Worm (Caenorhabditis elegans): ENCODE results near the gene hum-6.
A peak's percentile ranks its signal among the peaks of the same experiment; 100 is the strongest.

Gene hum-6

DNA sequence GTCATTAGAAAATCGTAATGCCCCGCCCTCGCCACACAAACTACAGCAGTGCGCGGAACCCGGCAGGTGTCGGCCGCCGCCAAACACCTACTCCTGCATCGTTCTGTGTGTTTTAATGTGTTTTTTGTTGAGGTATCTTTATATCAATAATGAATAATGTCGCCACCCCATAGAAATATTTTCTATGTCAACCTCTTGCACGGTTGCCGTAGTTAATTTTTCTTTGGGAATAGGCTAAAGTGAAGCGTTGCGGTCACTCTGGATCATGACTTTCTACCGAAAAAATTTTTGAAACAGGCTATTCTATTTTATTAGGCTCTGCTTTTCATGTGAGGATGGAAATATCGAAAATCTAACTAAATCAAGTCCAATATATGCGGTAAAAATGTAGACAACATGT, 26.0 kb downstream of the hum-6 start:
- TF ChIP-seq hlh-26 (GFP tag; conservative IDR thresholded peaks at IDR 0.05) (no peak), athp-1 (tag; optimal IDR thresholded peaks at IDR 0.05) (no peak), pbrm-1 (GFP tag; IDR thresholded peaks at IDR 0.05) (peak; percentile 64), Y79H2A.3 (GFP tag; conservative IDR thresholded peaks at IDR 0.05) (no peak), dpff-1 (tag; optimal IDR thresholded peaks at IDR 0.05) (no peak), hrde-1 (tag; optimal IDR thresholded peaks at IDR 0.05; ENCODE audit: borderline replicate concordance) (peak; percentile 39), tbp1 (GFP tag; optimal IDR thresholded peaks at IDR 0.05) (peak; percentile 64), ztf-18 (tag; optimal IDR thresholded peaks at IDR 0.05) (peak; percentile 22), let-607 (tag; optimal IDR thresholded peaks at IDR 0.05) (no peak), Y53G8AR.9 (GFP tag; conservative IDR thresholded peaks at IDR 0.05) (0 out of 2 replicates have a peak, but pooled peaks have one; percentile 44), rcor-1 (GFP tag; IDR thresholded peaks at IDR 0.05) (peak; percentile 68), ama-1 (optimal IDR thresholded peaks at IDR 0.05) (peak; percentile 77), ama-1 (GFP tag; optimal IDR thresholded peaks at IDR 0.05) (no peak), tlf-1 (GFP tag; optimal IDR thresholded peaks at IDR 0.05) (no peak), somi-1 (GFP tag; optimal IDR thresholded peaks at IDR 0.05) (no peak), attf-6 (GFP tag; IDR thresholded peaks at IDR 0.05) (peak; percentile 88), him-1 (tag; optimal IDR thresholded peaks at IDR 0.05) (peak; percentile 95), lin-40 (tag; optimal IDR thresholded peaks at IDR 0.05) (no peak), D2030.7 (GFP tag; IDR thresholded peaks at IDR 0.05) (peak; percentile 75), hsf-1 (GFP tag; IDR thresholded peaks at IDR 0.05) (peak; percentile 61; the same call in 1 of the 2 replicates), nhr-90 (tag; optimal IDR thresholded peaks at IDR 0.05) (no peak), snpc-4 (GFP tag; optimal IDR thresholded peaks at IDR 0.05) (peak; percentile 98), snpc-4 (tag; optimal IDR thresholded peaks at IDR 0.05) (peak; percentile 94 to 99 (median 98)), ccch-3 (GFP tag; optimal IDR thresholded peaks at IDR 0.05) (no peak), Y56A3A.18 (GFP tag; IDR thresholded peaks at IDR 0.05) (peak; percentile 9; the same call in 1 of the 2 replicates), snpc-1.3 (tag; optimal IDR thresholded peaks at IDR 0.05; ENCODE audit: insufficient read depth) (peak; percentile 95), ztf-25 (GFP tag; IDR thresholded peaks at IDR 0.05) (no peak), pha-4 (tag; optimal IDR thresholded peaks at IDR 0.05) (no peak), rpc-1 (optimal IDR thresholded peaks at IDR 0.05) (no peak), rpc-1 (tag; optimal IDR thresholded peaks at IDR 0.05) (peak; percentile 12), die-1 (tag; optimal IDR thresholded peaks at IDR 0.05) (peak; percentile 28), nhr-80 (tag; optimal IDR thresholded peaks at IDR 0.05) (no peak), snpc-3.4 (tag; optimal IDR thresholded peaks at IDR 0.05) (peak; percentile 97), ztf-28 (GFP tag; IDR thresholded peaks at IDR 0.05) (no peak), hmg-1.2 (GFP tag; IDR thresholded peaks at IDR 0.05) (peak; percentile 91), hlh-12 (tag; optimal IDR thresholded peaks at IDR 0.05) (no peak), nfya-1 (tag; optimal IDR thresholded peaks at IDR 0.05; ENCODE audit: borderline replicate concordance, insufficient read depth) (no peak), snpc-1.1 (tag; optimal IDR thresholded peaks at IDR 0.05; ENCODE audit: insufficient read depth) (peak; percentile 95), ekl-4 (GFP tag; IDR thresholded peaks at IDR 0.05) (peak; percentile 47; the same call in 1 of the 2 replicates)

DNA sequence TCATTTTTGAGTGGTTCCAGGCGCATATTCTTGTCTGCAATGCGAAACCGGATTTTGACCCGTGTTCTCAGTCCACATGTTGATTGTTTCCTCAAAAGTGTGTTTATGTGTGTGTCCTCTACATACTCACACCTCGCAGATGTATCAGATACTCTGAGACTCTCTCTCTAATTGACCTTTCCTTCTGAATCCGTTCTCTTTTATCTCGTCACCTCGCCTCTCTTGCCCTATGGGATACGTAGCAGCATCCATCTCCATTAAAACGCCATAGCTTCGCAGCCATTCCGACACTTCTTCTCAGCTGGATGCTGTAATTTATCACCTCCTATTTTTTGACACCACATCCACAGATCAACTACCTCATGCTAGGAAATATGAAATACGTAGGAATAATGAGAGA, 27.6 kb downstream of the hum-6 start:
- TF ChIP-seq mel-28 (tag; optimal IDR thresholded peaks at IDR 0.05; ENCODE audit: borderline replicate concordance) = no peak
- no peak for TF ChIP-seq cebp-2 (GFP tag; IDR thresholded peaks at IDR 0.05)
- no peak for TF ChIP-seq lag-1 (GFP tag; IDR thresholded peaks at IDR 0.05)
- TF ChIP-seq F52B5.7 (tag; optimal IDR thresholded peaks at IDR 0.05) = no peak
